Worm (Caenorhabditis elegans): ENCODE measurements around the gene fbxa-115.

DNA sequence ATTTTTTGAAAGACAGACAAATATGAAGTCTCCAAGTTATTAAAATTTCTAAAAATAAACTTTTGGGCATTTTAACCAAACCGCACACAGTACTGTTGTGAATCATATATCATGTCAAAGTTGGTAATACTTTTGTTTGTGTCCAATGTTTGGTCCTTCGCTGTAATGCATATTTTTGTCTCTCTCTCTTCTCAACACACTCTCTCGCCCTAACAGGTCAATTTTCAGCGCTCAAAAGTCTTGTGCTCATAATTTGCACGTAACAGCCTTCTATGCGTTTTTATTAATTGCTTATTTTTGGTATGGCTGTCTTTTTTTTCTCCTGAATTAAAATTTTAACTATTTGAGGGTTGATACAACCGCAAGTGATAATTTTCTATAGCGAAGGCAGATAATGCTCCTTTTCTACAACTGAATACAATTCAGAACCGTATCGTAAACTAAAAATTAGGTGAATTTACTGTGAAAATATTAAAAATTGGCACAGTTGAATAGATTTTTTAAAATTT lies 30.1 kb downstream of the fbxa-115 start:
- TF ChIP-seq C04F5.9 (tag; optimal IDR thresholded peaks at IDR 0.05) (no peak), pqm-1 (tag; optimal IDR thresholded peaks at IDR 0.05) (no peak)

Measured in whole organism, L1 larva.